Worm (Caenorhabditis elegans) whole organism, late embryonic: ENCODE results near the gene F29A7.4.

ENCODE experiments used
- C08G9.2 ChIP-seq: sonication (generic microtip); optimal IDR thresholded peaks from 2 replicates; lab custom pipeline; 2016; ENCODE audit warnings: mild to moderate bottlenecking, missing genetic modification characterization, moderate library complexity, missing compliant biosample characterization
- C38D4.7 ChIP-seq: fragments of 200-800 bp; sonication (Bioruptor generic); optimal IDR thresholded peaks from 2 replicates; lab custom pipeline; 2018; ENCODE audit warnings: mild to moderate bottlenecking, missing genetic modification characterization, moderate library complexity, missing compliant biosample characterization
- K09A11.1 ChIP-seq: sonication (generic microtip); optimal IDR thresholded peaks from 2 replicates; lab custom pipeline; 2017; ENCODE audit warnings: antibody characterized with exemption, mild to moderate bottlenecking, missing genetic modification characterization, missing compliant biosample characterization; ENCODE audit not compliant: insufficient read depth
- T23F11.4 ChIP-seq: fragments of 200-800 bp; sonication (Bioruptor generic); optimal IDR thresholded peaks from 2 replicates; lab custom pipeline; 2018; ENCODE audit warnings: mild to moderate bottlenecking, missing genetic modification characterization, missing compliant biosample characterization
- Y22D7AL.16 ChIP-seq: sonication (generic microtip); optimal IDR thresholded peaks from 2 replicates; lab custom pipeline; 2016; ENCODE audit warnings: missing genetic modification characterization, missing compliant biosample characterization
- ahr-1 ChIP-seq: sonication (generic microtip); optimal IDR thresholded peaks from 2 replicates; lab custom pipeline; 2016; ENCODE audit warnings: missing genetic modification characterization, missing compliant biosample characterization
- ceh-18 ChIP-seq: sonication (generic microtip); optimal IDR thresholded peaks from 2 replicates; lab custom pipeline; 2016; ENCODE audit warnings: missing genetic modification characterization, missing compliant biosample characterization
- ceh-2 ChIP-seq: sonication (generic microtip); optimal IDR thresholded peaks from 2 replicates; lab custom pipeline; 2016; ENCODE audit warnings: missing genotype, missing genetic modification characterization, missing compliant biosample characterization
- ceh-24 ChIP-seq: sonication (generic microtip); optimal IDR thresholded peaks from 2 replicates; lab custom pipeline; 2016; ENCODE audit warnings: mild to moderate bottlenecking, missing genetic modification characterization, missing compliant biosample characterization
- ceh-30 ChIP-seq: fragments of 150-350 bp; optimal IDR thresholded peaks from 2 replicates; lab custom pipeline; 2014; ENCODE audit warnings: missing biosample characterization, missing genetic modification characterization
- ceh-31 ChIP-seq: sonication (generic microtip); optimal IDR thresholded peaks from 2 replicates; lab custom pipeline; 2016; ENCODE audit warnings: missing genetic modification characterization, missing compliant biosample characterization
- ceh-34 ChIP-seq: sonication (generic microtip); optimal IDR thresholded peaks from 2 replicates; lab custom pipeline; 2016; ENCODE audit warnings: mild to moderate bottlenecking, missing genetic modification characterization, missing compliant biosample characterization
- ceh-45 ChIP-seq: fragments of 200-800 bp; sonication (Bioruptor generic); IDR thresholded peaks from 2 replicates; pipeline ENCODE4 v1.3.6; 2022; ENCODE audit warnings: missing genetic modification reagents, missing genetic modification characterization, missing compliant biosample characterization
- ceh-6 ChIP-seq: fragments of 200-800 bp; sonication (Bioruptor generic); optimal IDR thresholded peaks from 2 replicates; lab custom pipeline; 2018; ENCODE audit warnings: mild to moderate bottlenecking, missing genetic modification characterization, missing compliant biosample characterization
- che-1 ChIP-seq: sonication (generic microtip); optimal IDR thresholded peaks from 2 replicates; lab custom pipeline; 2016; ENCODE audit warnings: mild to moderate bottlenecking, missing genetic modification characterization, missing compliant biosample characterization
- dmd-4 ChIP-seq: sonication (generic microtip); optimal IDR thresholded peaks from 2 replicates; lab custom pipeline; 2016; ENCODE audit warnings: borderline replicate concordance, missing genetic modification characterization, missing compliant biosample characterization
- dve-1 ChIP-seq: sonication (generic microtip); optimal IDR thresholded peaks from 2 replicates; lab custom pipeline; 2017; ENCODE audit warnings: antibody characterized with exemption, mild to moderate bottlenecking, missing genetic modification characterization, missing compliant biosample characterization
- ets-4 ChIP-seq: sonication (generic microtip); optimal IDR thresholded peaks from 2 replicates; lab custom pipeline; 2016; ENCODE audit warnings: missing genetic modification characterization, missing compliant biosample characterization
- fax-1 ChIP-seq: sonication (generic microtip); optimal IDR thresholded peaks from 2 replicates; lab custom pipeline; 2016; ENCODE audit warnings: missing genotype, missing genetic modification characterization, missing compliant biosample characterization
- fkh-6 ChIP-seq: sonication (generic microtip); optimal IDR thresholded peaks from 2 replicates; lab custom pipeline; 2016; ENCODE audit warnings: missing genetic modification characterization, missing compliant biosample characterization
- hlh-30 ChIP-seq: sonication (generic microtip); optimal IDR thresholded peaks from 2 replicates; lab custom pipeline; 2017; ENCODE audit warnings: antibody characterized with exemption, missing genetic modification characterization, missing compliant biosample characterization; ENCODE audit not compliant: insufficient read depth
- hlh-6 ChIP-seq: sonication (generic microtip); optimal IDR thresholded peaks from 2 replicates; lab custom pipeline; 2016; ENCODE audit warnings: missing genotype, missing genetic modification characterization, missing compliant biosample characterization
- hlh-8 ChIP-seq: sonication (generic microtip); optimal IDR thresholded peaks from 2 replicates; lab custom pipeline; 2016; ENCODE audit warnings: missing genotype, missing genetic modification characterization, missing compliant biosample characterization
- lim-6 ChIP-seq: sonication (generic microtip); optimal IDR thresholded peaks from 2 replicates; lab custom pipeline; 2016; ENCODE audit warnings: missing genetic modification characterization, missing compliant biosample characterization
- lin-11 ChIP-seq: fragments of 200-800 bp; sonication (Bioruptor generic); optimal IDR thresholded peaks from 2 replicates; lab custom pipeline; 2018; ENCODE audit warnings: mild to moderate bottlenecking, missing genetic modification characterization, missing compliant biosample characterization
- mec-3 ChIP-seq: sonication (generic microtip); optimal IDR thresholded peaks from 2 replicates; lab custom pipeline; 2016; ENCODE audit warnings: borderline replicate concordance, missing genetic modification characterization, missing compliant biosample characterization
- nhr-11 ChIP-seq: fragments of 150-350 bp; optimal IDR thresholded peaks from 2 replicates; lab custom pipeline; 2014; ENCODE audit warnings: missing biosample characterization, missing genetic modification characterization
- nhr-232 ChIP-seq: sonication (generic microtip); optimal IDR thresholded peaks from 2 replicates; lab custom pipeline; 2016; ENCODE audit warnings: missing genetic modification characterization, missing compliant biosample characterization
- pag-3 ChIP-seq: sonication (generic microtip); optimal IDR thresholded peaks from 2 replicates; lab custom pipeline; 2016; ENCODE audit warnings: missing compliant biosample characterization, missing genetic modification characterization, borderline replicate concordance
- pat-9 ChIP-seq: fragments of 200-800 bp; sonication (Bioruptor generic); optimal IDR thresholded peaks from 2 replicates; lab custom pipeline; 2018; ENCODE audit warnings: mild to moderate bottlenecking, missing genetic modification characterization, moderate library complexity, missing compliant biosample characterization
- pax-1 ChIP-seq: fragments of 150-350 bp; optimal IDR thresholded peaks from 2 replicates; lab custom pipeline; 2014; ENCODE audit warnings: missing biosample characterization, missing genetic modification characterization
- pha-4 ChIP-seq: fragments of 150-350 bp; optimal IDR thresholded peaks from 2 replicates; lab custom pipeline; 2018; ENCODE audit warnings: missing biosample characterization, missing genetic modification reagents, missing genetic modification characterization
- pqm-1 ChIP-seq: sonication (generic microtip); optimal IDR thresholded peaks from 2 replicates; lab custom pipeline; 2016; ENCODE audit warnings: missing genetic modification characterization, missing compliant biosample characterization
- ref-2 ChIP-seq: sonication (generic microtip); optimal IDR thresholded peaks from 2 replicates; lab custom pipeline; 2016; ENCODE audit warnings: missing genetic modification characterization, missing compliant biosample characterization
- sdc-2 ChIP-seq: sonication (generic microtip); optimal IDR thresholded peaks from 2 replicates; lab custom pipeline; 2016; ENCODE audit warnings: missing genotype, missing genetic modification characterization, missing compliant biosample characterization
- syd-9 ChIP-seq: sonication (generic microtip); optimal IDR thresholded peaks from 2 replicates; lab custom pipeline; 2016; ENCODE audit warnings: mild to moderate bottlenecking, missing genetic modification characterization, moderate library complexity, missing compliant biosample characterization
- tbx-7 ChIP-seq: sonication (generic microtip); optimal IDR thresholded peaks from 2 replicates; lab custom pipeline; 2016; ENCODE audit warnings: missing genotype, missing genetic modification characterization, missing compliant biosample characterization
- unc-3 ChIP-seq, 2 experiments: fragments of 200-800 bp in 1 of 2; sonication (Bioruptor generic) in 1 of 2; sonication (generic microtip) in 1 of 2; conservative IDR thresholded peaks in 1 of 2; optimal IDR thresholded peaks in 1 of 2; 2 replicates each; pipeline versions ENCODE4 v1.3.6 to Lab custom; 2016 to 2022; ENCODE audit warnings: missing compliant biosample characterization in 2 of 2, missing genetic modification characterization in 2 of 2, missing genetic modification reagents in 1 of 2
- unc-42 ChIP-seq: sonication (generic microtip); optimal IDR thresholded peaks from 2 replicates; lab custom pipeline; 2016; ENCODE audit warnings: missing genotype, missing genetic modification characterization, missing compliant biosample characterization
- unc-55 ChIP-seq: sonication (generic microtip); optimal IDR thresholded peaks from 2 replicates; lab custom pipeline; 2017; ENCODE audit warnings: missing biosample characterization, missing genetic modification reagents, missing genetic modification characterization
- unc-86 ChIP-seq: sonication (generic microtip); optimal IDR thresholded peaks from 2 replicates; lab custom pipeline; 2016; ENCODE audit warnings: missing genetic modification characterization, missing compliant biosample characterization
- ztf-16 ChIP-seq: sonication (generic microtip); optimal IDR thresholded peaks from 2 replicates; lab custom pipeline; 2017; ENCODE audit warnings: missing genetic modification characterization, missing compliant biosample characterization

Gene F29A7.4

DNA sequence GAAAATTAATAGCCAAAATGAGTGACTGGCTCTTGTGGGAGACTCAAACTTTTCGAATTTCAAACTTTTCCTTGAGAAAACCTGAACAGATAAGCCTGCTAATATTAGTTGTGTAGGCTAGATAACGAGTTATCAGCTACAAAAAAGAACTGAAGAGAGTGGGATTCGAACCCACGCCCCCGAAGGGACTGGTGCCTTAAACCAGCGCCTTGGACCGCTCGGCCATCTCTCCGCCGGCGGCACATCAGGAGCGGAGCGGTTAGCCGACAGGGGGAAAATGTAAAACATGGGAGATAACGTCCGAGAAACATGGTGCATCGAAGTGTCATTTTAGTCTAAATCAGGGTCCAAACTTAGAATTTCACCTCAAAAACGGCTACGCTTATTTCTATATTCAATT, 14.2 kb upstream of the F29A7.4 start:
- no peak for TF ChIP-seq unc-42
- no peak for TF ChIP-seq ceh-30 (tag; lab: Kevin White, UChicago)
- no peak for TF ChIP-seq mec-3 (tag; lab: Kevin White, UChicago)
- no peak for TF ChIP-seq ceh-2 (tag; lab: Kevin White, UChicago)
- no peak for TF ChIP-seq pax-1 (tag; lab: Kevin White, UChicago)
- TF ChIP-seq syd-9 (tag; lab: Kevin White, UChicago) = no peak
- TF ChIP-seq dve-1 (tag; lab: Kevin White, UChicago) = no peak
- no peak for TF ChIP-seq pqm-1 (tag; lab: Kevin White, UChicago)
- TF ChIP-seq pag-3 = no peak
- no peak for TF ChIP-seq ets-4 (tag; lab: Kevin White, UChicago)
- TF ChIP-seq Y22D7AL.16 = no peak
- TF ChIP-seq tbx-7 (tag; lab: Kevin White, UChicago) = no peak
- no peak for TF ChIP-seq ahr-1 (tag; lab: Kevin White, UChicago)

DNA sequence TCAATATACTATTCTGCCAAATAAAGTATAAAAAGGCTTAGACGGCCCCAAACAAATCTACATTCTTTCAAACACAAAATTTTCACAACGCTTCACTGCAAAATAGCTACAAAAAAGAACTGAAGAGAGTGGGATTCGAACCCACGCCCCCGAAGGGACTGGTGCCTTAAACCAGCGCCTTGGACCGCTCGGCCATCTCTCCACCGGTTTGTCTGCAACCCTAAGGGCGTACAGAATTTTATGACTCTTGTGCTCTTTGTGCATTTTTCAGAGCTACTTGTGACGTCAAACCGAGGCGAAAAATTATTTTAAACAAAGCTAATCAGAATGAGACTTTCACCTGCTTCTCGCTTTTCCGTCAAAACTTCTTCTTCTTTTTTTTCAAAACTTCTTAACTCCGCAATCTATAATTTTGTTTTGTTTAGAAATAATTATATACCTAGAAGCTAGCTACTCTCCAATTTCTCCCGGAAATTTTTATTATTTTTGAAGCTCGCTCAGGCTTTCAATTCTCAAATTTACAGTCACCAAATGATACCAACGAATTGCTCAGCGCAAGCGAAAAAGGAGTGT, 13.6 kb upstream of the F29A7.4 start, which contains the start of gene T05A8.8:
T05A8.8 (plus strand) TSS at position 523 of the 573 bp plus-strand sequence.
- no peak for TF ChIP-seq unc-3 (GFP tag; conservative IDR thresholded peaks at IDR 0.05; lab: Robert Waterston, UW)
- TF ChIP-seq unc-3 (tag; optimal IDR thresholded peaks at IDR 0.05; lab: Kevin White, UChicago) = no peak
- TF ChIP-seq ahr-1 (tag; lab: Kevin White, UChicago) = no peak
- TF ChIP-seq sdc-2 = no peak
- TF ChIP-seq ceh-18 = no peak
- no peak for TF ChIP-seq ceh-24 (tag; lab: Kevin White, UChicago)
- TF ChIP-seq ref-2 = no peak
- no peak for TF ChIP-seq T23F11.4 (GFP tag; lab: Kevin White, UChicago)
- TF ChIP-seq ceh-31 = no peak
- TF ChIP-seq ets-4 (tag; lab: Kevin White, UChicago) = no peak
- no peak for TF ChIP-seq ceh-30 (tag; lab: Kevin White, UChicago)
- no peak for TF ChIP-seq che-1 (tag; lab: Kevin White, UChicago)
- no peak for TF ChIP-seq nhr-11 (tag; lab: Kevin White, UChicago)
- no peak for TF ChIP-seq K09A11.1 (tag; lab: Kevin White, UChicago)
- TF ChIP-seq ztf-16 (tag; lab: Kevin White, UChicago) = no peak
- TF ChIP-seq lim-6 (tag; lab: Kevin White, UChicago) = no peak
- TF ChIP-seq ceh-2 (tag; lab: Kevin White, UChicago) = no peak
- no peak for TF ChIP-seq hlh-30
- TF ChIP-seq pha-4 (tag; lab: Kevin White, UChicago) = no peak

DNA sequence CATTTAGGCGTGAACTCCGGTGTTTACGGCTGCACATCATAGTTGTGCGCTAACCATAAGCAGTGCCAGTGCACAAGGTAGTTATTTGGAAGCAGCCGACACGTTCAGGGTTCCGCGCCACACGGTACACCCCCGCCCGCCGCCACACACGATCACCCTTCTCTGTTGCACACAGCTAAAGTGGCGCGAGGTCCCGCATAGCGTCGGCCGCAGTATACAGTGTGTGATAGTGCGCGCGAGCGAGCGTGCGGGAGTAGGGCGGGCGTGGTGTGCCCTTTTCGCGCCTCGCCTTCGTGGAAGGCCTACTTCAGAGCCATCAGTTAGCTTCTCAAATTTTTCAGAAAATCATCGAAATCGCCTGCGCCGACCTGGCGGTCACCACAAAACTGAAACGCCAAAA, 12.9 kb upstream of the F29A7.4 start:
- TF ChIP-seq hlh-8 (tag; lab: Kevin White, UChicago) (no peak), ceh-34 (no peak), fkh-6 (no peak), C38D4.7 (GFP tag; lab: Kevin White, UChicago) (no peak), dmd-4 (tag; lab: Kevin White, UChicago) (peak; percentile 9), ceh-6 (GFP tag; lab: Kevin White, UChicago) (no peak), pat-9 (tag; lab: Kevin White, UChicago) (no peak), unc-55 (GFP tag; lab: Kevin White, UChicago) (no peak), unc-42 (no peak), ceh-18 (no peak), T23F11.4 (GFP tag; lab: Kevin White, UChicago) (no peak), Y22D7AL.16 (no peak), ceh-45 (no peak), C08G9.2 (tag; lab: Kevin White, UChicago) (no peak), fax-1 (no peak), ets-4 (tag; lab: Kevin White, UChicago) (no peak), nhr-232 (no peak), ref-2 (peak; percentile 4), unc-86 (tag; lab: Kevin White, UChicago) (no peak), hlh-6 (peak; percentile 37), lin-11 (no peak)
- TF ChIP-seq, all 69 proteins: peak for 3
